Fruit fly (Drosophila melanogaster) whole organism, adult: ENCODE data around the gene Rab6.

Experiments
- CG11617 ChIP-seq: fragments of 200-800 bp; sonication (Bioruptor generic); optimal IDR thresholded peaks from 2 replicates; lab custom pipeline; 2017; ENCODE audit warnings: mild to moderate bottlenecking, missing biosample characterization, missing genetic modification reagents, missing genetic modification characterization
- CG12768 ChIP-seq: fragments of 200-800 bp; sonication (Bioruptor generic); optimal IDR thresholded peaks from 2 replicates; lab custom pipeline; 2017; ENCODE audit warnings: missing biosample characterization, missing genetic modification characterization, mild to moderate bottlenecking, moderate library complexity, missing genetic modification reagents
- CG14711 ChIP-seq: fragments of 200-800 bp; sonication (Bioruptor generic); optimal IDR thresholded peaks from 2 replicates; lab custom pipeline; 2018; ENCODE audit warnings: missing biosample characterization, mild to moderate bottlenecking, missing genetic modification characterization, moderate library complexity
- CG1620 ChIP-seq: fragments of 200-800 bp; sonication (Bioruptor generic); optimal IDR thresholded peaks from 2 replicates; lab custom pipeline; 2016; ENCODE audit warnings: missing biosample characterization, missing genetic modification characterization
- CG33017 ChIP-seq: fragments of 200-800 bp; sonication (Bioruptor generic); optimal IDR thresholded peaks from 2 replicates; lab custom pipeline; 2018; ENCODE audit warnings: missing biosample characterization, mild to moderate bottlenecking, missing genetic modification characterization, moderate library complexity
- CG5204 ChIP-seq: fragments of 200-800 bp; sonication (Bioruptor generic); optimal IDR thresholded peaks from 2 replicates; lab custom pipeline; 2016; ENCODE audit warnings: missing biosample characterization, missing genetic modification characterization
- CG7045 ChIP-seq: fragments of 200-800 bp; sonication (Bioruptor generic); optimal IDR thresholded peaks from 2 replicates; lab custom pipeline; 2017; ENCODE audit warnings: missing biosample characterization, mild to moderate bottlenecking, missing genetic modification characterization
- CG7101 ChIP-seq: fragments of 200-800 bp; sonication (Bioruptor generic); optimal IDR thresholded peaks from 2 replicates; lab custom pipeline; 2018; ENCODE audit warnings: missing biosample characterization, mild to moderate bottlenecking, missing genetic modification characterization, moderate library complexity
- Clk ChIP-seq: fragments of 200-800 bp; sonication (Bioruptor generic); optimal IDR thresholded peaks from 2 replicates; lab custom pipeline; 2017; ENCODE audit warnings: missing biosample characterization, missing genetic modification characterization
- Crg-1 ChIP-seq: fragments of 200-800 bp; sonication (Bioruptor generic); optimal IDR thresholded peaks from 2 replicates; lab custom pipeline; 2016; ENCODE audit warnings: missing biosample characterization, missing genetic modification characterization
- Hr96 ChIP-seq: fragments of 200-800 bp; sonication (Bioruptor generic); optimal IDR thresholded peaks from 2 replicates; lab custom pipeline; 2016; ENCODE audit warnings: missing biosample characterization, missing genetic modification characterization
- Mnt ChIP-seq: fragments of 200-800 bp; sonication (Bioruptor generic); optimal IDR thresholded peaks from 2 replicates; lab custom pipeline; 2016; ENCODE audit warnings: missing biosample characterization, mild to moderate bottlenecking, missing genetic modification characterization
- bab1 ChIP-seq: fragments of 200-800 bp; sonication (Bioruptor generic); optimal IDR thresholded peaks from 3 replicates; lab custom pipeline; 2019; ENCODE audit warnings: missing biosample characterization, mild to moderate bottlenecking, missing genetic modification characterization, moderate library complexity
- cic ChIP-seq: fragments of 200-800 bp; sonication (Bioruptor generic); optimal IDR thresholded peaks from 2 replicates; lab custom pipeline; 2017; ENCODE audit warnings: missing biosample characterization, mild to moderate bottlenecking, missing genetic modification characterization, moderate library complexity
- cnc ChIP-seq, 2 experiments: fragments of >200 bp; optimal IDR thresholded peaks; 2 replicates each; lab custom pipeline; 2017
- kay ChIP-seq: fragments of 200-800 bp; sonication (Bioruptor generic); peaks from one replicate; lab custom pipeline; 2016; ENCODE audit warnings: missing biosample characterization, missing genetic modification characterization, borderline replicate concordance
- ovo ChIP-seq: fragments of 200-800 bp; sonication (Bioruptor generic); optimal IDR thresholded peaks from 2 replicates; lab custom pipeline; 2016; ENCODE audit warnings: missing biosample characterization, missing genetic modification characterization
- pad ChIP-seq: fragments of 200-800 bp; sonication (Bioruptor generic); optimal IDR thresholded peaks from 3 replicates; lab custom pipeline; 2017; ENCODE audit warnings: missing biosample characterization, missing genetic modification characterization, mild to moderate bottlenecking, moderate library complexity, missing genetic modification reagents
- tj ChIP-seq: fragments of 200-800 bp; sonication (Bioruptor generic); optimal IDR thresholded peaks from 3 replicates; lab custom pipeline; 2017; ENCODE audit warnings: missing biosample characterization, mild to moderate bottlenecking, missing genetic modification characterization, moderate library complexity
- toe ChIP-seq: fragments of 200-800 bp; sonication (Bioruptor generic); optimal IDR thresholded peaks from 2 replicates; lab custom pipeline; 2016; ENCODE audit warnings: missing biosample characterization, missing genetic modification characterization

Rab6 gene

DNA sequence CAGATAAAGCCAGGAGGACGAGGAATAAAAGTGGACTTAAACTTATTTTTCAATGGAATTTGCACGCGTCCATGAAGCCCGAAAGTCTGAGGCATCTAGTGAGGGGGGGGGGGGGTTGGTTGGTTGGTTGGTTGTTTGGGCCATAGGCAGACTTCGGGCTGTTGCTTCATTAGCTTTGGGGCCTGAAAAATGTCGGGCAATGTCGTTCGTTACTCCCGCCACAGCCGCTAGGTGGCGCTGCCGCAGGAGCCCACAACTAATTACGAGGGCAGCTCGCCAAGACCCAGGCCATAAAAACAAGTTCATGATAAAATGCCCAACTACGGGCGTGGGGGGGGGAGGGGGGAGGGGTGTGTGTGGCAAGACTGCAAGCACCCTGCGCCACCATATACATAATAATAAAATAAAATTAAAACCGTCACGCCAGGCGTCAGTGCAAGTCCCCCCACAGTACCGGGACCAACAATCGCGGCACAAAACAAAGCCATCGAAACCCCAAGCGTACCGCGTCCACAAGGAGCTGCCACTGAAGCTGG, 30.7 kb downstream of the Rab6 start:
- TF ChIP-seq CG12768 (GFP tag; lab: Kevin White, UChicago) (no peak), CG7101 (tag; lab: Kevin White, UChicago) (no peak), CG14711 (tag; lab: Kevin White, UChicago) (no peak), pad (no peak)

DNA sequence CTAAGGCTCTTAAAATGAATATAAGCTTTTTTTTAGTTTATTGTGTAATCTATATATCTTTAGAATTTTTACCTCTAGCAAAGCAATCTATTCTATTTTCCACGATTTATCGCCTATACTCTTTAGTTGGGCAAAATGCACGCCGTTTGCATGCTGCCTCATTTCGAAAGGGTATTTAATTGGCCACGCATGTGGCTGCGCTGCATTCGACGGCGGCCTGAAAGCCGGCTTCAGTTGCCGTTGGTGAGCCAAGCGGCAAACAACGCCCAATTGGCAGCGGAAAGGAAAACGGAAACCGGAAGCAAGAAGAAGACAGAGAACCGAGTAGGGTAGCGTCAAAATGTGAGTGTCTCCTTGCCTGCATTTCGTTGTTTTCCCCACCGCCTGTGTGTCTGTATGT, 33.1 kb downstream of the Rab6 start, which contains the start of gene CG14947:
Gene CG14947 (plus strand): TSS at position 251 of the 400 bp plus-strand sequence.
- TF ChIP-seq CG5204 (GFP tag; lab: Kevin White, UChicago) (no peak), CG12768 (GFP tag; lab: Kevin White, UChicago) (no peak), CG7045 (GFP tag; lab: Kevin White, UChicago) (no peak), cic (GFP tag; lab: Kevin White, UChicago) (no peak), CG14711 (tag; lab: Kevin White, UChicago) (no peak), tj (GFP tag; lab: Kevin White, UChicago) (no peak), cnc (optimal IDR thresholded peaks at IDR 0.05; lab: Kevin White, UChicago) (no peak), ovo (GFP tag; lab: Kevin White, UChicago) (no peak), bab1 (no peak), CG11617 (GFP tag; lab: Kevin White, UChicago) (no peak), kay (GFP tag; lab: Kevin White, UChicago) (no peak), pad (no peak), CG1620 (GFP tag; lab: Kevin White, UChicago) (no peak), CG33017 (no peak), toe (GFP tag; lab: Kevin White, UChicago) (no peak), Clk (GFP tag; lab: Kevin White, UChicago) (no peak), CG7101 (tag; lab: Kevin White, UChicago) (no peak), Crg-1 (GFP tag; lab: Kevin White, UChicago) (no peak)

DNA sequence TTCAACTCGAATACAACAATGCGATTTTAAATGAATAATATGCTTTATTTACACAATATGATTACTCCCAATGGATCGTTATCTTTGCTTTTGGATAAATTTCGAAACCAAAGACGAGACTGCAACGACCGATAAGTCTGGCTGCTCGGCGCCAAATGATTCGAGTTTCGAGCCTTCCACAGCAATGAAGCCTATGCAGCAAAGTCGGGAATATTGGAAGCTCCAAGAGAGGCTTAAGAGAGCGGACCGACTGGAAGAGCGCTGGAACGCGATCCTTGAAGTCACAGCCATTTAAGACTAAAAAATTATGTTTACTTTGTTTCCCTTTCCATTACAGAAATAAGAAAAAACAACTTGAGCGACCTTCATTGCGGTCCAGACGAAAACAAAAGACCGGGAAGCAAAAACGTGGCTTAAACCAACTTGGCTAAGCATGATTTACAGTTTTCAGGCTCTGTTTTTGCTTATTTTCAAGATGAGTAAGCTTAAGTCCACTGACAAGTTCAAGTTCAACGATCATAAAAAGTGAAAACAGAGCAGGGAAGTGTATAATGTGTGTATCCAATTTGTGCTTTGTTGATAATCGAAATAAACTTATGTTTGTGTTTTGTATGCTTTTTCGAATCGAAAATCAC, 42.2 kb downstream of the Rab6 start, which contains the start of gene firl:
Gene firl (minus strand): TSS at position 159 of the 635 bp plus-strand sequence.
- no peak for TF ChIP-seq ovo (GFP tag; lab: Kevin White, UChicago)

DNA sequence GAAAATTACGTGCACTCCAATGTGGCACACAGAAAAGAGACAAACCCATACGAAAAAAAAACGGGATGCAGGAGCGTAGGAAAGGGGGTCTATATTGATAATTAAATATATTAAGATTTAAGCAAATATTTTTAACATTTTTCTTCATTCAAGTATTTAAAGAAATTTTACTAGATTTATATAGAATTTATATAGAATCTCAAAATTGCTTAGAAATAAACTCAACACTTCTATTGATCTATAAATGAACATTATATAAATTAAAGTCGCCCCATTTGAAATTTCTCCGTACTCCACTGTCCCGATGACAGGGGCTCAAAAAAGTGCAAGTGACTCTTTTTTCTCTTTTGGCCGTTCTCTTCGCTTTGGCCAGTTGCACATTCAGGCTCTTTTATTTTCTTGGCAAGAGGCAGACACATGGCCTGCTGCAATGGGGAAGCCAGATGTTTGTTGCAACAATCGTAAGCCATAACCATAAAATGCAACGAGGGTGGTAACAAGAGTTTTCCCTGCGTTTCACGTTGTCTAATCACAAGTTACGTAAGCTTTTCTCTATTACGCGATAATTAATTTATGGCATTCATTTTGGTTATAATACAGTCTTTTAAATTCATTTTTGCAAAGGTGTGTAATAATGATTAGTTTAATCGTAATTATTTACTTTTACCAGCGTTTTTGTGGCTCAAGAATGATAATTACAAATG, 43.1 kb downstream of the Rab6 start:
- no peak for TF ChIP-seq cnc (optimal IDR thresholded peaks at IDR 0.05; lab: Kevin White, UChicago)
- peak; percentile 29 for TF ChIP-seq CG11617 (GFP tag; lab: Kevin White, UChicago)
- peak; percentile 51 for TF ChIP-seq CG7101 (tag; lab: Kevin White, UChicago)
- no peak for TF ChIP-seq Mnt (GFP tag; lab: Kevin White, UChicago)
- TF ChIP-seq pad = no peak
- no peak for TF ChIP-seq ovo (GFP tag; lab: Kevin White, UChicago)
- TF ChIP-seq Crg-1 (GFP tag; lab: Kevin White, UChicago) = no peak
- peak; percentile 19 for TF ChIP-seq CG7045 (GFP tag; lab: Kevin White, UChicago)
- no peak for TF ChIP-seq CG5204 (GFP tag; lab: Kevin White, UChicago)
- TF ChIP-seq CG33017 = peak; percentile 64
- TF ChIP-seq Hr96 (GFP tag; lab: Kevin White, UChicago) = no peak
- no peak for TF ChIP-seq bab1
- no peak for TF ChIP-seq Clk (GFP tag; lab: Kevin White, UChicago)
- no peak for TF ChIP-seq toe (GFP tag; lab: Kevin White, UChicago)
- peak; percentile 15 for TF ChIP-seq CG12768 (GFP tag; lab: Kevin White, UChicago)
- peak; percentile 34 for TF ChIP-seq CG14711 (tag; lab: Kevin White, UChicago)
- TF ChIP-seq CG1620 (GFP tag; lab: Kevin White, UChicago) = no peak
- TF ChIP-seq kay (GFP tag; lab: Kevin White, UChicago) = no peak
- TF ChIP-seq cic (GFP tag; lab: Kevin White, UChicago) = no peak
- TF ChIP-seq tj (GFP tag; lab: Kevin White, UChicago) = no peak

DNA sequence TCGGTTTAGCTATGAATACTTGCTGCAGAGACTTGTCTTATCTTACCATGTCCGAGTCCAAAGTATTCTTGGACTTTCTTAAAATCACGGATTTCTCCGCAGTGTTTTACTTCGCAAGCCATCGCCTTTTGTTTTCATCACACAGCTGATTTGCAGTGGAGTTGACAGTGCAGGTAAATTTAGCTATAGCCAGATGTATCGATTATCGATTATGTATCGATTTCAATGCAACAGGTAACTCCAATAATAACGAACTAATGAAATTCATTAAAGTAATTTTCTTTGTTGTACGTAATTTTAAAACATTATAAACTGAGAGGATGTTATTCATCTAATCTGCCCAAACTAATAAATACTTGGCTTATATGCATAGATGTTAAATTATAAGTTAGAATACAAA, 45.9 kb downstream of the Rab6 start, which contains the start of gene Rab3-GAP:
Gene Rab3-GAP (minus strand): TSS at position 150 of the 400 bp plus-strand sequence.
- TF ChIP-seq CG11617 (GFP tag; lab: Kevin White, UChicago) = peak; percentile 20
- peak; percentile 47 for TF ChIP-seq bab1
- no peak for TF ChIP-seq CG5204 (GFP tag; lab: Kevin White, UChicago)
- no peak for TF ChIP-seq Crg-1 (GFP tag; lab: Kevin White, UChicago)
- no peak for TF ChIP-seq CG33017
- no peak for TF ChIP-seq Mnt (GFP tag; lab: Kevin White, UChicago)
- peak; percentile 13 for TF ChIP-seq CG7101 (tag; lab: Kevin White, UChicago)
- no peak for TF ChIP-seq Hr96 (GFP tag; lab: Kevin White, UChicago)
- peak; percentile 29 for TF ChIP-seq CG14711 (tag; lab: Kevin White, UChicago)
- no peak for TF ChIP-seq toe (GFP tag; lab: Kevin White, UChicago)
- TF ChIP-seq kay (GFP tag; lab: Kevin White, UChicago) = no peak
- no peak for TF ChIP-seq tj (GFP tag; lab: Kevin White, UChicago)
- TF ChIP-seq cnc (optimal IDR thresholded peaks at IDR 0.05; lab: Kevin White, UChicago) = no peak
- no peak for TF ChIP-seq pad
- TF ChIP-seq CG12768 (GFP tag; lab: Kevin White, UChicago) = no peak
